Fruit fly (Drosophila melanogaster) whole organism, wandering third instar larva: ENCODE measurements around the gene dbo.
A peak's percentile ranks its signal among the peaks of the same experiment; 100 is the strongest.

ENCODE experiments used
- CG32264 ChIP-seq: fragments of 200-800 bp; sonication (Bioruptor generic); optimal IDR thresholded peaks from 2 replicates; lab custom pipeline; 2016; ENCODE audit warnings: missing biosample characterization, missing genetic modification characterization
- CG9705 ChIP-seq: fragments of 200-800 bp; sonication (Bioruptor generic); optimal IDR thresholded peaks from 2 replicates; lab custom pipeline; 2018; ENCODE audit warnings: missing biosample characterization, mild to moderate bottlenecking, missing genetic modification characterization
- CrebA ChIP-seq: fragments of 200-800 bp; sonication (Bioruptor generic); optimal IDR thresholded peaks from 2 replicates; lab custom pipeline; 2016; ENCODE audit warnings: missing biosample characterization, mild to moderate bottlenecking, missing genetic modification characterization, borderline replicate concordance
- Dfd ChIP-seq: fragments of >200 bp; optimal IDR thresholded peaks from 2 replicates; lab custom pipeline; 2017; ENCODE audit warnings: missing biosample characterization, missing genetic modification characterization
- Dif ChIP-seq: fragments of 200-275, 200-300 bp; sonication (Bioruptor generic); optimal IDR thresholded peaks from 2 replicates; lab custom pipeline; 2018; ENCODE audit warnings: missing biosample characterization, missing genetic modification characterization; ENCODE audit not compliant: partially characterized antibody
- GATAd ChIP-seq: sonication (Bioruptor generic); optimal IDR thresholded peaks from 2 replicates; lab custom pipeline; 2016; ENCODE audit warnings: missing biosample characterization, missing genetic modification characterization
- HLH106 ChIP-seq: fragments of 200-800 bp; optimal IDR thresholded peaks from 3 replicates; lab custom pipeline; 2019; ENCODE audit warnings: missing biosample characterization, mild to moderate bottlenecking, missing genetic modification characterization, moderate library complexity
- Hnf4 ChIP-seq: fragments of 200-800 bp; sonication (Bioruptor generic); optimal IDR thresholded peaks from 2 replicates; lab custom pipeline; 2016; ENCODE audit warnings: missing biosample characterization, mild to moderate bottlenecking, missing genetic modification characterization
- Hr78 ChIP-seq: fragments of >200 bp; optimal IDR thresholded peaks from 2 replicates; lab custom pipeline; 2017; ENCODE audit warnings: missing biosample characterization, missing genetic modification characterization
- Jra ChIP-seq: sonication (Bioruptor generic); optimal IDR thresholded peaks from 2 replicates; lab custom pipeline; 2016; ENCODE audit warnings: missing biosample characterization, missing genetic modification characterization
- Myc ChIP-seq: fragments of >200 bp; optimal IDR thresholded peaks from 2 replicates; lab custom pipeline; 2017
- N ChIP-seq: fragments of >200 bp; optimal IDR thresholded peaks from 2 replicates; lab custom pipeline; 2018; ENCODE audit warnings: missing biosample characterization, missing external identifiers, missing genetic modification characterization
- Sp1 ChIP-seq: fragments of 200-800 bp; sonication (Bioruptor generic); optimal IDR thresholded peaks from 3 replicates; lab custom pipeline; 2019; ENCODE audit warnings: missing biosample characterization, mild to moderate bottlenecking, missing genetic modification characterization, moderate library complexity
- br ChIP-seq: fragments of 200-800 bp; sonication (Bioruptor generic); optimal IDR thresholded peaks from 2 replicates; lab custom pipeline; 2016; ENCODE audit warnings: missing biosample characterization, missing genetic modification characterization
- brk ChIP-seq: fragments of 200-800 bp; sonication (Bioruptor generic); optimal IDR thresholded peaks from 2 replicates; lab custom pipeline; 2016; ENCODE audit warnings: missing biosample characterization, mild to moderate bottlenecking, missing genetic modification characterization
- dl ChIP-seq, 2 experiments: fragments of 175-275, 200-275 bp in 1 of 2; fragments of 200-275 bp in 1 of 2; sonication (Bioruptor generic); optimal IDR thresholded peaks; lab custom pipeline; 2018; ENCODE audit warnings: mild to moderate bottlenecking in 2 of 2, missing biosample characterization in 2 of 2, missing genetic modification characterization in 2 of 2, moderate library complexity in 2 of 2; ENCODE audit not compliant: partially characterized antibody in 2 of 2, insufficient read depth in 1 of 2
- dmrt93B ChIP-seq: fragments of 200-800 bp; sonication (Bioruptor generic); optimal IDR thresholded peaks from 2 replicates; lab custom pipeline; 2018; ENCODE audit warnings: missing biosample characterization, mild to moderate bottlenecking, missing genetic modification characterization
- dsf ChIP-seq: sonication (Bioruptor generic); optimal IDR thresholded peaks from 2 replicates; lab custom pipeline; 2016; ENCODE audit warnings: missing biosample characterization, missing genetic modification characterization, borderline replicate concordance
- ey ChIP-seq: fragments of 200-800 bp; sonication (Bioruptor generic); optimal IDR thresholded peaks from 2 replicates; lab custom pipeline; 2016; ENCODE audit warnings: missing biosample characterization, missing genetic modification characterization
- foxo ChIP-seq, 2 experiments: fragments of 200-800 bp; sonication (Bioruptor generic); optimal IDR thresholded peaks; 2 replicates in 1 of 2; 3 replicates in 1 of 2; lab custom pipeline; 2016 to 2017; ENCODE audit warnings: missing biosample characterization in 2 of 2, missing genetic modification characterization in 2 of 2
- fru ChIP-seq: fragments of 200-800 bp; sonication (Bioruptor generic); optimal IDR thresholded peaks from 3 replicates; lab custom pipeline; 2016; ENCODE audit warnings: missing biosample characterization, mild to moderate bottlenecking, missing genetic modification characterization
- h ChIP-seq: fragments of 200-800 bp; sonication (Bioruptor generic); optimal IDR thresholded peaks from 3 replicates; lab custom pipeline; 2016; ENCODE audit warnings: missing biosample characterization, mild to moderate bottlenecking, missing genetic modification characterization
- lola ChIP-seq: fragments of >200 bp; optimal IDR thresholded peaks from 2 replicates; lab custom pipeline; 2017; ENCODE audit warnings: missing biosample characterization, missing genetic modification characterization
- psq ChIP-seq: fragments of 200-800 bp; sonication (Bioruptor generic); optimal IDR thresholded peaks from 3 replicates; lab custom pipeline; 2017; ENCODE audit warnings: missing biosample characterization, mild to moderate bottlenecking, missing genetic modification characterization, moderate library complexity
- rgr ChIP-seq: fragments of 200-800 bp; sonication (Bioruptor generic); optimal IDR thresholded peaks from 3 replicates; lab custom pipeline; 2016; ENCODE audit warnings: missing biosample characterization, mild to moderate bottlenecking, missing genetic modification characterization
- sage ChIP-seq: fragments of 200-800 bp; sonication (Bioruptor generic); optimal IDR thresholded peaks from 2 replicates; lab custom pipeline; 2016; ENCODE audit warnings: missing biosample characterization, mild to moderate bottlenecking, missing genetic modification characterization
- woc ChIP-seq: sonication (Bioruptor generic); optimal IDR thresholded peaks from 2 replicates; lab custom pipeline; 2016; ENCODE audit warnings: missing biosample characterization, mild to moderate bottlenecking, missing genetic modification characterization

dbo gene

dm6 chr3L:15834877-15835555 is 8.3 kb downstream of the dbo start, which contains the start of gene CG18081:
TSS of gene CG18081 (minus strand) at chr3L:15835388.
- TF ChIP-seq ey (GFP tag; lab: Kevin White, UChicago) (no peak), dsf (GFP tag; lab: Kevin White, UChicago) (no peak), Hr78 (no peak), rgr (GFP tag; lab: Kevin White, UChicago) (no peak), brk (no peak)

dm6 chr3L:15837209-15837608 is 10.5 kb downstream of the dbo start, which contains the start of gene CG15715:
TSS of gene CG15715 (minus strand) at chr3L:15837482.
- TF ChIP-seq Hr78: no peak
- no peak for TF ChIP-seq Myc (lab: Kevin White, UChicago)
- TF ChIP-seq sage (GFP tag; lab: Kevin White, UChicago): no peak
- TF ChIP-seq Sp1: no peak
- TF ChIP-seq N (GFP tag; lab: Kevin White, UChicago): no peak
- TF ChIP-seq CG32264: no peak
- TF ChIP-seq, all 38 proteins: peak for 0

- TF ChIP-seq Hnf4: no peak
- no peak for TF ChIP-seq lola (GFP tag; lab: Kevin White, UChicago)
- TF ChIP-seq Dif (GFP tag; lab: Kevin White, UChicago): no peak
- no peak for TF ChIP-seq dmrt93B (GFP tag; lab: Kevin White, UChicago)
- TF ChIP-seq brk: no peak
- TF ChIP-seq N (GFP tag; lab: Kevin White, UChicago): no peak
- TF ChIP-seq CG9705 (GFP tag; lab: Kevin White, UChicago): no peak
- no peak for TF ChIP-seq CG32264
- no peak for TF ChIP-seq br (GFP tag; lab: Kevin White, UChicago)
- no peak for TF ChIP-seq h (GFP tag; lab: Kevin White, UChicago)
- no peak for TF ChIP-seq CrebA (GFP tag; lab: Kevin White, UChicago)
- TF ChIP-seq ey (GFP tag; lab: Kevin White, UChicago): no peak
- TF ChIP-seq dl (GFP tag; optimal IDR thresholded peaks at IDR 0.05; lab: Kevin White, UChicago; ENCODE audit: insufficient read depth in 1 of 2, partially characterized antibody in 2 of 2): no peak
- TF ChIP-seq foxo (GFP tag; optimal IDR thresholded peaks at IDR 0.05; lab: Kevin White, UChicago): no peak
- TF ChIP-seq rgr (GFP tag; lab: Kevin White, UChicago): no peak
- TF ChIP-seq, all 38 proteins: peak for 0
Measured at dm6 chr3L:15843962-15844361, 17.3 kb downstream of the dbo start, which contains the start of gene meru. TSS of gene meru (minus strand) at chr3L:15844062.

dm6 chr3L:15844577-15844976 is 17.9 kb downstream of the dbo start:
- TF ChIP-seq CG32264 (no peak), Dfd (GFP tag; lab: Kevin White, UChicago) (no peak), br (GFP tag; lab: Kevin White, UChicago) (no peak)

- TF ChIP-seq psq (GFP tag; lab: Kevin White, UChicago) (peak; percentile 10), Sp1 (peak; percentile 34), lola (GFP tag; lab: Kevin White, UChicago) (no peak), HLH106 (peak; percentile 58), CG9705 (GFP tag; lab: Kevin White, UChicago) (no peak)
Measured at dm6 chr3L:15847224-15847623, 20.5 kb downstream of the dbo start.

- TF ChIP-seq GATAd (GFP tag; lab: Kevin White, UChicago): no peak
- peak; percentile 42 for TF ChIP-seq fru (GFP tag; lab: Kevin White, UChicago)
- peak in 1 of 2 experiments; percentile 36 for TF ChIP-seq foxo (GFP tag; optimal IDR thresholded peaks at IDR 0.05; lab: Kevin White, UChicago)
- peak; percentile 23 for TF ChIP-seq woc (GFP tag; lab: Kevin White, UChicago)
- peak; percentile 28 for TF ChIP-seq dmrt93B (GFP tag; lab: Kevin White, UChicago)
- TF ChIP-seq h (GFP tag; lab: Kevin White, UChicago): peak; percentile 37
- TF ChIP-seq Jra (GFP tag; lab: Kevin White, UChicago): no peak
- TF ChIP-seq HLH106: peak; percentile 18
Measured at dm6 chr3L:15847655-15848054, 21.0 kb downstream of the dbo start.
